Fruit fly (Drosophila melanogaster) whole organism, embryonic: ENCODE data around the gene CG32984.

Experiments
- C15 ChIP-seq: fragments of 200-800 bp; sonication (Bioruptor generic); IDR thresholded peaks from 3 replicates; pipeline ENCODE4 v1.3.6; 2022; ENCODE audit warnings: missing biosample characterization, missing genetic modification characterization
- CG10267 ChIP-seq: fragments of 200-800 bp; sonication (Bioruptor generic); optimal IDR thresholded peaks from 2 replicates; lab custom pipeline; 2018; ENCODE audit warnings: missing biosample characterization, mild to moderate bottlenecking, missing genetic modification characterization, moderate library complexity
- CG10979 ChIP-seq: fragments of 200-800 bp; sonication (Bioruptor generic); optimal IDR thresholded peaks from 2 replicates; lab custom pipeline; 2018; ENCODE audit warnings: missing biosample characterization, mild to moderate bottlenecking, missing genetic modification characterization, moderate library complexity
- CG11085 ChIP-seq: fragments of 200-800 bp; sonication (Bioruptor generic); IDR thresholded peaks from 2 replicates; pipeline ENCODE4 v1.3.6; 2022; ENCODE audit warnings: missing biosample characterization, missing genetic modification characterization
- CG12104 ChIP-seq: fragments of 200-800 bp; sonication (Bioruptor generic); optimal IDR thresholded peaks from 3 replicates; lab custom pipeline; 2016; ENCODE audit warnings: missing biosample characterization, missing genetic modification characterization
- CG13296 ChIP-seq: fragments of 200-800 bp; sonication (Bioruptor generic); optimal IDR thresholded peaks from 3 replicates; lab custom pipeline; 2018; ENCODE audit warnings: missing biosample characterization, mild to moderate bottlenecking, missing genetic modification characterization
- CG14965 ChIP-seq: fragments of 200-800 bp; sonication (Bioruptor generic); optimal IDR thresholded peaks from 2 replicates; lab custom pipeline; 2016; ENCODE audit warnings: missing biosample characterization, missing genetic modification characterization, borderline replicate concordance
- CG15514 ChIP-seq: fragments of 200-800 bp; sonication (Bioruptor generic); optimal IDR thresholded peaks from 3 replicates; lab custom pipeline; 2017; ENCODE audit warnings: missing biosample characterization, missing genetic modification characterization, mild to moderate bottlenecking, moderate library complexity, missing genetic modification reagents
- CG1603 ChIP-seq: fragments of 200-800 bp; sonication (Bioruptor generic); optimal IDR thresholded peaks from 2 replicates; lab custom pipeline; 2019; ENCODE audit warnings: missing biosample characterization, mild to moderate bottlenecking, missing genetic modification characterization, moderate library complexity
- CG16863 ChIP-seq: fragments of 200-800 bp; sonication (Bioruptor generic); optimal IDR thresholded peaks from 3 replicates; lab custom pipeline; 2016; ENCODE audit warnings: missing biosample characterization, missing genetic modification characterization
- CG17385 ChIP-seq: fragments of 200-800 bp; sonication (Bioruptor generic); optimal IDR thresholded peaks from 3 replicates; lab custom pipeline; 2018; ENCODE audit warnings: missing biosample characterization, mild to moderate bottlenecking, missing genetic modification characterization
- CG18262 ChIP-seq: fragments of 200-800 bp; optimal IDR thresholded peaks from 3 replicates; lab custom pipeline; 2019; ENCODE audit warnings: missing biosample characterization, mild to moderate bottlenecking, missing genetic modification characterization, moderate library complexity
- CG18599 ChIP-seq: fragments of 200-800 bp; sonication (Bioruptor generic); optimal IDR thresholded peaks from 3 replicates; lab custom pipeline; 2017; ENCODE audit warnings: missing biosample characterization, missing genetic modification characterization, mild to moderate bottlenecking, moderate library complexity, missing genetic modification reagents
- CG2120 ChIP-seq: fragments of 200-800 bp; sonication (Bioruptor generic); optimal IDR thresholded peaks from 3 replicates; lab custom pipeline; 2016; ENCODE audit warnings: missing biosample characterization, missing genetic modification characterization
- CG31224 ChIP-seq: fragments of 200-800 bp; sonication (Bioruptor generic); IDR thresholded peaks from 2 replicates; pipeline ENCODE4 v1.3.6; 2022; ENCODE audit warnings: missing biosample characterization, missing genetic modification characterization
- CG43689 ChIP-seq: fragments of 200-800 bp; sonication (Bioruptor generic); IDR thresholded peaks from 2 replicates; pipeline ENCODE4 v1.3.6; 2022; ENCODE audit warnings: missing biosample characterization, missing genetic modification characterization
- CG6854 ChIP-seq: fragments of 200-800 bp; sonication (Bioruptor generic); optimal IDR thresholded peaks from 3 replicates; lab custom pipeline; 2017; ENCODE audit warnings: missing biosample characterization, mild to moderate bottlenecking, missing genetic modification characterization
- CG7987 ChIP-seq: fragments of 200-800 bp; sonication (Bioruptor generic); optimal IDR thresholded peaks from 2 replicates; lab custom pipeline; 2018; ENCODE audit warnings: missing biosample characterization, mild to moderate bottlenecking, missing genetic modification characterization, moderate library complexity
- CG8924 ChIP-seq: fragments of 200-800 bp; optimal IDR thresholded peaks from 3 replicates; lab custom pipeline; 2019; ENCODE audit warnings: missing biosample characterization, mild to moderate bottlenecking, missing genetic modification characterization, moderate library complexity
- CG9797 ChIP-seq: fragments of 200-800 bp; sonication (Bioruptor generic); optimal IDR thresholded peaks from 3 replicates; lab custom pipeline; 2018; ENCODE audit warnings: missing biosample characterization, mild to moderate bottlenecking, missing genetic modification characterization
- CG9817 ChIP-seq: fragments of 200-800 bp; sonication (Bioruptor generic); optimal IDR thresholded peaks from 2 replicates; lab custom pipeline; 2018; ENCODE audit warnings: missing biosample characterization, mild to moderate bottlenecking, missing genetic modification characterization, moderate library complexity
- CG9876 ChIP-seq: fragments of 200-800 bp; sonication (Bioruptor generic); optimal IDR thresholded peaks from 2 replicates; lab custom pipeline; 2016; ENCODE audit warnings: missing biosample characterization, missing genetic modification characterization
- Camta ChIP-seq: fragments of 200-800 bp; sonication (Bioruptor generic); optimal IDR thresholded peaks from 2 replicates; lab custom pipeline; 2016; ENCODE audit warnings: missing biosample characterization, missing genetic modification characterization
- Chrac-16 ChIP-seq: fragments of 200-800 bp; sonication (Bioruptor generic); optimal IDR thresholded peaks from 3 replicates; lab custom pipeline; 2016; ENCODE audit warnings: missing biosample characterization, missing genetic modification characterization
- MESR4 ChIP-seq: fragments of 200-800 bp; sonication (Bioruptor generic); optimal IDR thresholded peaks from 2 replicates; lab custom pipeline; 2018; ENCODE audit warnings: missing biosample characterization, mild to moderate bottlenecking, missing genetic modification characterization, moderate library complexity
- Pdp1 ChIP-seq, 2 experiments: fragments of 200-800 bp; sonication (Bioruptor generic); optimal IDR thresholded peaks; 3 replicates each; lab custom pipeline; 2016; ENCODE audit warnings: missing biosample characterization in 2 of 2, missing genetic modification characterization in 2 of 2, mild to moderate bottlenecking in 1 of 2, moderate library complexity in 1 of 2
- Sox100B ChIP-seq: fragments of 200-800 bp; sonication (Bioruptor generic); optimal IDR thresholded peaks from 3 replicates; lab custom pipeline; 2018; ENCODE audit warnings: missing biosample characterization, mild to moderate bottlenecking, missing genetic modification characterization
- Stat92E ChIP-seq, 3 experiments: fragments of >200 bp in 2 of 3; fragments of 200-800 bp in 1 of 3; sonication (Bioruptor generic) in 1 of 3; optimal IDR thresholded peaks; 2 replicates each; lab custom pipeline; 2017 to 2019; ENCODE audit warnings: missing biosample characterization in 3 of 3, missing genetic modification characterization in 3 of 3, mild to moderate bottlenecking in 1 of 3, moderate library complexity in 1 of 3
- Vsx1 ChIP-seq: fragments of 200-800 bp; sonication (Bioruptor generic); optimal IDR thresholded peaks from 2 replicates; lab custom pipeline; 2017; ENCODE audit warnings: missing biosample characterization, mild to moderate bottlenecking, missing genetic modification characterization, missing genetic modification reagents
- chinmo ChIP-seq: fragments of 200-800 bp; sonication (Bioruptor generic); IDR thresholded peaks from 4 replicates; pipeline ENCODE4 v1.3.6; 2022; ENCODE audit warnings: missing biosample characterization, missing genetic modification characterization; ENCODE audit not compliant: partially characterized antibody
- croc ChIP-seq: fragments of 200-800 bp; sonication (Bioruptor generic); conservative IDR thresholded peaks from 3 replicates; pipeline ENCODE4 v1.3.6; 2022; ENCODE audit warnings: missing biosample characterization, missing genetic modification characterization
- dan ChIP-seq: fragments of 200-800 bp; sonication (Bioruptor generic); IDR thresholded peaks from 2 replicates; pipeline ENCODE4 v1.3.6; 2022; ENCODE audit warnings: missing biosample characterization, missing genetic modification characterization
- dati ChIP-seq: fragments of 200-800 bp; sonication (Bioruptor generic); IDR thresholded peaks from 2 replicates; pipeline ENCODE4 v1.3.6; 2022; ENCODE audit warnings: missing biosample characterization, missing genetic modification characterization
- dmrt99B ChIP-seq: fragments of 200-800 bp; sonication (Bioruptor generic); optimal IDR thresholded peaks from 2 replicates; lab custom pipeline; 2018; ENCODE audit warnings: missing biosample characterization, mild to moderate bottlenecking, missing genetic modification characterization, moderate library complexity
- ewg ChIP-seq: fragments of 200-800 bp; sonication (Bioruptor generic); optimal IDR thresholded peaks from 3 replicates; lab custom pipeline; 2017; ENCODE audit warnings: mild to moderate bottlenecking, missing biosample characterization, missing genetic modification reagents, missing genetic modification characterization
- fru ChIP-seq: fragments of >200 bp; optimal IDR thresholded peaks from 2 replicates; lab custom pipeline; 2017
- gcm2 ChIP-seq: fragments of 200-800 bp; sonication (Bioruptor generic); optimal IDR thresholded peaks from 2 replicates; lab custom pipeline; 2016; ENCODE audit warnings: missing biosample characterization, missing genetic modification characterization
- gfzf ChIP-seq: fragments of 200-800 bp; sonication (Bioruptor generic); optimal IDR thresholded peaks from 2 replicates; lab custom pipeline; 2016; ENCODE audit warnings: missing biosample characterization, mild to moderate bottlenecking, missing genetic modification characterization, moderate library complexity
- h ChIP-seq: fragments of >200 bp; optimal IDR thresholded peaks from 2 replicates; lab custom pipeline; 2017
- pfk ChIP-seq: fragments of 200-800 bp; sonication (Bioruptor generic); optimal IDR thresholded peaks from 2 replicates; lab custom pipeline; 2018; ENCODE audit warnings: missing biosample characterization, mild to moderate bottlenecking, missing genetic modification characterization, moderate library complexity
- pros ChIP-seq: fragments of 200-800 bp; sonication (Bioruptor generic); optimal IDR thresholded peaks from 3 replicates; lab custom pipeline; 2019; ENCODE audit warnings: missing biosample characterization, mild to moderate bottlenecking, missing genetic modification characterization, moderate library complexity
- psq ChIP-seq: fragments of 200-800 bp; sonication (Bioruptor generic); optimal IDR thresholded peaks from 2 replicates; lab custom pipeline; 2017; ENCODE audit warnings: missing biosample characterization, missing genetic modification characterization
- sens ChIP-seq: fragments of 200-800 bp; sonication (Bioruptor generic); peaks from one replicate; lab custom pipeline; 2016; ENCODE audit warnings: missing biosample characterization, missing genetic modification characterization
- shn ChIP-seq: fragments of 200-800 bp; sonication (Bioruptor generic); optimal IDR thresholded peaks from 3 replicates; lab custom pipeline; 2016; ENCODE audit warnings: missing biosample characterization, missing genetic modification characterization
- sug ChIP-seq: fragments of 200-800 bp; optimal IDR thresholded peaks from 2 replicates; lab custom pipeline; 2019; ENCODE audit warnings: missing biosample characterization, mild to moderate bottlenecking, missing genetic modification characterization, moderate library complexity
- trem ChIP-seq: fragments of 200-800 bp; optimal IDR thresholded peaks from 3 replicates; lab custom pipeline; 2019; ENCODE audit warnings: missing biosample characterization, mild to moderate bottlenecking, missing genetic modification characterization, moderate library complexity
- vfl ChIP-seq: fragments of 200-800 bp; sonication (Bioruptor generic); optimal IDR thresholded peaks from 2 replicates; lab custom pipeline; 2016; ENCODE audit warnings: missing biosample characterization, missing genetic modification characterization
- vnd ChIP-seq: fragments of 200-800 bp; sonication (Bioruptor generic); IDR thresholded peaks from 3 replicates; pipeline ENCODE4 v1.3.6; 2022; ENCODE audit warnings: missing biosample characterization, missing genetic modification characterization; ENCODE audit not compliant: partially characterized antibody

CG32984 gene

DNA sequence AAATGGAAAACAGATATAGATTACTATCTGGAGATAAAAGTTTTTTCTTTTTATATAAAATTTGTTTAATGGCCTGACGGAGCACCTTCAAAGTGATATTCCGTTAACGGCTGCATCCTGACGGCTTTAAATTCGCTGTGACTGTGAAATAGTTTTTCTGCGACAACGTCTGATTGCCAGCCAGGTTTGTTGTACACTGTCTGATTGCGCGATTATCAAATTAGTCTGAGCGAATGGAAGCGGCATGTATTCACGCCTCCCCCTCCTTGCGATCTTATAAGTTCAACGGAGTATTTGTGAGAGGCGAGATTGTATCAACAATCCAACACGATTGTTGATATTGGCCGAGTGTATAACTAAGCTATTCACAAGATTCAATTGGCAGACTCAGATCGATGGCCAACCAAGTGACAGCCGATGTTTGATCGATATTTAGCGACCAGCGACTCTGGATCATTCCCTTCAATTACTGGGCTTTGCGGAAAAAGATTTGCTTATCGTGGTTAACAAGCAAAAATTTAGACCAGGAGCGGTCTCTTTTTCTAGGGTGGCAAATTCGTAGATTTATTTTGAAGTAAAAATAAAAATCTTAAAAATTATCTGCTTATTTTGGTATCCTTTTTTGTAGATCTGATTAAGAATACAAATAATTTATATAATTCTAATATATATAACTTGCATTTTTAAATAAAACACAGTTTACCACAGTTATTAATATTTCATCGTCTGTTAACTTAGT is 9.0 kb upstream of the CG32984 start (continued):
- TF ChIP-seq pros (GFP tag; lab: Kevin White, UChicago): no peak
- peak in 1 of 2 experiments; percentile 15 for TF ChIP-seq Pdp1 (GFP tag; optimal IDR thresholded peaks at IDR 0.05; lab: Kevin White, UChicago)
- no peak for TF ChIP-seq gcm2 (GFP tag; lab: Kevin White, UChicago)
- no peak for TF ChIP-seq CG7987 (GFP tag; lab: Kevin White, UChicago)
- no peak for TF ChIP-seq h (lab: Kevin White, UChicago)

DNA sequence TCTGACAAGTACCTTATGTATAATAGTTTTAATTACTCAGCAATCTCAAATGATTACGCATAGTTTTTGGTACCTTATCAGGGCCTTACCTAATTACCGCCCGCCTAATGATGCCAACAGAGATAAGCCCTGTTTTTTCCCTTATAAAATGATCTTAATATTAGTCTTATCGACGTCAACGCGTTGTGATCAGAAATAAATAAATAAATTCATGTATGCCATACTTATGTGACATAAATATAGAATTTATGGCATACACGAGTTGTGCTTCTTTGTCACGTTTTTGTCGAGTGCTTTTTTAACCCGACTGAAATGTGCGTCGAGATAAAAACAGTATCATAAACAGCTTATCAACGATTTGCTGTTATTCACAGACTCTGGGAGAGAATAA is 8.4 kb upstream of the CG32984 start:
- TF ChIP-seq CG31224 (no peak), fru (lab: Kevin White, UChicago) (no peak), dati (GFP tag; lab: Robert Waterston, UW) (no peak), shn (no peak), CG9797 (no peak), CG16863 (no peak), CG1603 (tag; lab: Kevin White, UChicago) (no peak), CG10267 (no peak), vfl (no peak), CG6854 (GFP tag; lab: Kevin White, UChicago) (no peak), sens (GFP tag; lab: Kevin White, UChicago) (peak; percentile 47), CG10979 (no peak), MESR4 (GFP tag; lab: Kevin White, UChicago) (no peak), CG18262 (tag; lab: Kevin White, UChicago) (no peak), CG2120 (GFP tag; lab: Kevin White, UChicago) (no peak), Pdp1 (GFP tag; optimal IDR thresholded peaks at IDR 0.05; lab: Kevin White, UChicago) (peak in 1 of 2 experiments; percentile 56), psq (GFP tag; lab: Kevin White, UChicago) (no peak), CG11085 (GFP tag; lab: Robert Waterston, UW) (no peak), ewg (GFP tag; lab: Kevin White, UChicago) (no peak), croc (GFP tag; lab: Robert Waterston, UW) (no peak), Vsx1 (GFP tag; lab: Kevin White, UChicago) (no peak), CG43689 (no peak), chinmo (GFP tag; lab: Robert Waterston, UW) (no peak), Chrac-16 (GFP tag; lab: Kevin White, UChicago) (no peak), CG14965 (no peak), CG8924 (no peak), CG15514 (no peak), trem (tag; lab: Kevin White, UChicago) (no peak), Sox100B (no peak), pfk (GFP tag; lab: Kevin White, UChicago) (no peak), CG18599 (GFP tag; lab: Kevin White, UChicago) (peak; percentile 19), Camta (GFP tag; lab: Kevin White, UChicago) (no peak), CG13296 (no peak), dan (GFP tag; lab: Robert Waterston, UW) (no peak), sug (tag; lab: Kevin White, UChicago) (peak; percentile 46), gfzf (GFP tag; lab: Kevin White, UChicago) (no peak), CG17385 (no peak), CG12104 (GFP tag; lab: Kevin White, UChicago) (no peak), Stat92E (GFP tag; optimal IDR thresholded peaks at IDR 0.05; lab: Kevin White, UChicago) (no peak), dmrt99B (tag; lab: Kevin White, UChicago) (no peak), C15 (GFP tag; lab: Robert Waterston, UW) (no peak), vnd (GFP tag; lab: Robert Waterston, UW) (no peak), CG9876 (GFP tag; lab: Kevin White, UChicago) (no peak), CG9817 (tag; lab: Kevin White, UChicago) (no peak)
